Fruit fly (Drosophila melanogaster) whole organism, embryonic: Measurements from ENCODE around the gene CG7058.

Experiments
- Awh ChIP-seq: fragments of 200-800 bp; sonication (Bioruptor generic); IDR thresholded peaks from 2 replicates; pipeline ENCODE4, ENCODE4 v1.3.6; 2022; ENCODE audit warnings: missing biosample characterization, missing genetic modification characterization
- CG10321 ChIP-seq: fragments of 200-800 bp; sonication (Bioruptor generic); IDR thresholded peaks from 2 replicates; pipeline ENCODE4 v1.3.6; 2022; ENCODE audit warnings: missing biosample characterization, missing genetic modification characterization
- CG11085 ChIP-seq: fragments of 200-800 bp; sonication (Bioruptor generic); IDR thresholded peaks from 2 replicates; pipeline ENCODE4 v1.3.6; 2022; ENCODE audit warnings: missing biosample characterization, missing genetic modification characterization
- CG12236 ChIP-seq: fragments of 200-800 bp; sonication (Bioruptor generic); optimal IDR thresholded peaks from 2 replicates; lab custom pipeline; 2016; ENCODE audit warnings: missing biosample characterization, missing genetic modification characterization
- CG12942 ChIP-seq: fragments of 200-800 bp; sonication (Bioruptor generic); optimal IDR thresholded peaks from 3 replicates; lab custom pipeline; 2016; ENCODE audit warnings: missing biosample characterization, missing genetic modification characterization
- CG13424 ChIP-seq: fragments of 200-800 bp; sonication (Bioruptor generic); optimal IDR thresholded peaks from 2 replicates; lab custom pipeline; 2019; ENCODE audit warnings: missing biosample characterization, mild to moderate bottlenecking, missing genetic modification characterization, moderate library complexity
- CG13624 ChIP-seq: fragments of 200-800 bp; sonication (Bioruptor generic); optimal IDR thresholded peaks from 2 replicates; lab custom pipeline; 2016; ENCODE audit warnings: missing biosample characterization, missing genetic modification characterization
- CG15269 ChIP-seq: fragments of 200-800 bp; sonication (Bioruptor generic); optimal IDR thresholded peaks from 2 replicates; lab custom pipeline; 2018; ENCODE audit warnings: missing biosample characterization, mild to moderate bottlenecking, missing genetic modification characterization, moderate library complexity
- CG15696 ChIP-seq: fragments of 200-800 bp; sonication (Bioruptor generic); optimal IDR thresholded peaks from 2 replicates; lab custom pipeline; 2019; ENCODE audit warnings: missing biosample characterization, mild to moderate bottlenecking, missing genetic modification characterization, moderate library complexity
- CG2116 ChIP-seq: fragments of 200-800 bp; sonication (Bioruptor generic); optimal IDR thresholded peaks from 3 replicates; lab custom pipeline; 2018; ENCODE audit warnings: missing biosample characterization, mild to moderate bottlenecking, missing genetic modification characterization
- CG34376 ChIP-seq: fragments of 200-800 bp; sonication (Bioruptor generic); optimal IDR thresholded peaks from 2 replicates; lab custom pipeline; 2018; ENCODE audit warnings: missing biosample characterization, mild to moderate bottlenecking, missing genetic modification characterization
- CG5180 ChIP-seq: fragments of 200-800 bp; sonication (Bioruptor generic); optimal IDR thresholded peaks from 3 replicates; lab custom pipeline; 2017; ENCODE audit warnings: missing biosample characterization, missing genetic modification characterization, mild to moderate bottlenecking, moderate library complexity, missing genetic modification reagents
- CG6765 ChIP-seq: fragments of 200-800 bp; sonication (Bioruptor generic); optimal IDR thresholded peaks from 3 replicates; lab custom pipeline; 2017; ENCODE audit warnings: missing biosample characterization, mild to moderate bottlenecking, missing genetic modification characterization
- CG8089 ChIP-seq: fragments of 200-800 bp; sonication (Bioruptor generic); optimal IDR thresholded peaks from 3 replicates; lab custom pipeline; 2016; ENCODE audit warnings: missing biosample characterization, missing genetic modification characterization
- CG9797 ChIP-seq: fragments of 200-800 bp; sonication (Bioruptor generic); optimal IDR thresholded peaks from 3 replicates; lab custom pipeline; 2018; ENCODE audit warnings: missing biosample characterization, mild to moderate bottlenecking, missing genetic modification characterization
- D19A ChIP-seq: fragments of 200-800 bp; optimal IDR thresholded peaks from 3 replicates; lab custom pipeline; 2019; ENCODE audit warnings: missing biosample characterization, mild to moderate bottlenecking, missing genetic modification characterization, moderate library complexity
- Deaf1 ChIP-seq: fragments of 200-800 bp; optimal IDR thresholded peaks from 3 replicates; lab custom pipeline; 2019; ENCODE audit warnings: missing biosample characterization, mild to moderate bottlenecking, missing genetic modification characterization, moderate library complexity
- Doc2 ChIP-seq: fragments of 200-800 bp; sonication (Bioruptor generic); IDR thresholded peaks from 2 replicates; pipeline ENCODE4 v1.3.6; 2022; ENCODE audit warnings: missing biosample characterization, missing genetic modification characterization
- Doc3 ChIP-seq: fragments of 200-800 bp; sonication (Bioruptor generic); IDR thresholded peaks from 3 replicates; pipeline ENCODE4 v1.3.6; 2022; ENCODE audit warnings: missing biosample characterization, missing genetic modification characterization; ENCODE audit not compliant: partially characterized antibody
- Drgx ChIP-seq: fragments of 200-800 bp; sonication (Bioruptor generic); IDR thresholded peaks from 2 replicates; pipeline ENCODE4 v1.3.6; 2022; ENCODE audit warnings: missing biosample characterization, missing genetic modification characterization
- Elba2 ChIP-seq: fragments of 200-800 bp; sonication (Bioruptor generic); optimal IDR thresholded peaks from 3 replicates; lab custom pipeline; 2016; ENCODE audit warnings: missing biosample characterization, missing genetic modification characterization
- Ets97D ChIP-seq: fragments of 200-800 bp; sonication (Bioruptor generic); optimal IDR thresholded peaks from 3 replicates; lab custom pipeline; 2016; ENCODE audit warnings: missing biosample characterization, missing genetic modification characterization
- Gsc ChIP-seq: fragments of 200-800 bp; sonication (Bioruptor generic); IDR thresholded peaks from 2 replicates; pipeline ENCODE4 v1.3.6; 2022; ENCODE audit warnings: missing biosample characterization, missing genetic modification characterization
- Hand ChIP-seq: fragments of 200-800 bp; sonication (Bioruptor generic); optimal IDR thresholded peaks from 2 replicates; lab custom pipeline; 2017; ENCODE audit warnings: mild to moderate bottlenecking, missing biosample characterization, missing genetic modification reagents, missing genetic modification characterization
- Hmx ChIP-seq: fragments of 200-800 bp; sonication (Bioruptor generic); optimal IDR thresholded peaks from 2 replicates; lab custom pipeline; 2016; ENCODE audit warnings: missing biosample characterization, missing genetic modification characterization
- Max ChIP-seq: fragments of 200-800 bp; sonication (Bioruptor generic); optimal IDR thresholded peaks from 2 replicates; lab custom pipeline; 2016; ENCODE audit warnings: missing biosample characterization, mild to moderate bottlenecking, missing genetic modification characterization
- Med ChIP-seq: fragments of 200-800 bp; sonication (Bioruptor generic); peaks from one replicate; lab custom pipeline; 2016; ENCODE audit warnings: missing biosample characterization, missing genetic modification characterization, mild to moderate bottlenecking, inconsistent platforms, moderate library complexity
- Opbp ChIP-seq: fragments of 200-800 bp; sonication (Bioruptor generic); IDR thresholded peaks from 3 replicates; pipeline ENCODE4 v1.3.6; 2022; ENCODE audit warnings: missing biosample characterization, missing genetic modification characterization; ENCODE audit not compliant: partially characterized antibody
- PHDP ChIP-seq: fragments of 200-800 bp; sonication (Bioruptor generic); optimal IDR thresholded peaks from 3 replicates; lab custom pipeline; 2018; ENCODE audit warnings: missing biosample characterization, mild to moderate bottlenecking, missing genetic modification characterization, moderate library complexity
- Pdp1 ChIP-seq, 2 experiments: fragments of 200-800 bp; sonication (Bioruptor generic); optimal IDR thresholded peaks; 3 replicates each; lab custom pipeline; 2016; ENCODE audit warnings: missing biosample characterization in 2 of 2, missing genetic modification characterization in 2 of 2, mild to moderate bottlenecking in 1 of 2, moderate library complexity in 1 of 2
- Sin3A ChIP-seq: fragments of >200 bp; optimal IDR thresholded peaks from 2 replicates; lab custom pipeline; 2018
- ab ChIP-seq: fragments of 200-800 bp; sonication (Bioruptor generic); optimal IDR thresholded peaks from 2 replicates; lab custom pipeline; 2016; ENCODE audit warnings: missing biosample characterization, missing genetic modification characterization
- amos ChIP-seq: fragments of 200-800 bp; sonication (Bioruptor generic); IDR thresholded peaks from 2 replicates; pipeline ENCODE4 v1.3.6; 2022; ENCODE audit warnings: missing biosample characterization, missing genetic modification characterization; ENCODE audit not compliant: partially characterized antibody
- ato ChIP-seq: fragments of 200-800 bp; sonication (Bioruptor generic); IDR thresholded peaks from 2 replicates; pipeline ENCODE4 v1.3.6; 2022; ENCODE audit warnings: missing biosample characterization, missing genetic modification characterization; ENCODE audit not compliant: partially characterized antibody
- bowl ChIP-seq: fragments of 200-800 bp; sonication (Bioruptor generic); IDR thresholded peaks from 2 replicates; pipeline ENCODE4 v1.3.6; 2022; ENCODE audit warnings: missing biosample characterization, missing genetic modification characterization
- br ChIP-seq: fragments of >200 bp; optimal IDR thresholded peaks from 2 replicates; lab custom pipeline; 2017
- chif ChIP-seq, 2 experiments: fragments of 200-800 bp; sonication (Bioruptor generic); optimal IDR thresholded peaks; 3 replicates each; lab custom pipeline; 2016; ENCODE audit warnings: missing biosample characterization in 2 of 2, missing genetic modification characterization in 2 of 2
- chinmo ChIP-seq: fragments of 200-800 bp; sonication (Bioruptor generic); IDR thresholded peaks from 4 replicates; pipeline ENCODE4 v1.3.6; 2022; ENCODE audit warnings: missing biosample characterization, missing genetic modification characterization; ENCODE audit not compliant: partially characterized antibody
- da ChIP-seq: fragments of 200-800 bp; sonication (Bioruptor generic); optimal IDR thresholded peaks from 2 replicates; lab custom pipeline; 2016; ENCODE audit warnings: missing biosample characterization, missing genetic modification characterization
- fd3F ChIP-seq: fragments of 200-800 bp; sonication (Bioruptor generic); optimal IDR thresholded peaks from 2 replicates; lab custom pipeline; 2018; ENCODE audit warnings: missing biosample characterization, mild to moderate bottlenecking, missing genetic modification characterization, moderate library complexity
- gcm2 ChIP-seq: fragments of 200-800 bp; sonication (Bioruptor generic); optimal IDR thresholded peaks from 2 replicates; lab custom pipeline; 2016; ENCODE audit warnings: missing biosample characterization, missing genetic modification characterization
- hth ChIP-seq: fragments of >200 bp; optimal IDR thresholded peaks from 2 replicates; lab custom pipeline; 2017; ENCODE audit warnings: inconsistent platforms
- kni ChIP-seq: fragments of 200-800 bp; sonication (Bioruptor generic); optimal IDR thresholded peaks from 3 replicates; lab custom pipeline; 2017; ENCODE audit warnings: mild to moderate bottlenecking, missing biosample characterization, missing genetic modification reagents, missing genetic modification characterization
- mam ChIP-seq: fragments of 200-800 bp; sonication (Bioruptor generic); optimal IDR thresholded peaks from 3 replicates; lab custom pipeline; 2016; ENCODE audit warnings: missing biosample characterization, missing genetic modification characterization
- nau ChIP-seq: fragments of 200-800 bp; sonication (Bioruptor generic); optimal IDR thresholded peaks from 3 replicates; lab custom pipeline; 2017; ENCODE audit warnings: missing biosample characterization, mild to moderate bottlenecking, missing genetic modification characterization, missing genetic modification reagents
- ranshi ChIP-seq: fragments of 200-800 bp; sonication (Bioruptor generic); IDR thresholded peaks from 2 replicates; pipeline ENCODE4 v1.3.6; 2022; ENCODE audit warnings: missing biosample characterization, missing genetic modification characterization
- sc ChIP-seq, 3 experiments: fragments of >200 bp in 2 of 3; fragments of 200-800 bp in 1 of 3; sonication (Bioruptor generic) in 1 of 3; optimal IDR thresholded peaks; 2 replicates in 2 of 3; 3 replicates in 1 of 3; lab custom pipeline; 2017; ENCODE audit warnings: mild to moderate bottlenecking in 1 of 3, missing biosample characterization in 1 of 3, missing genetic modification characterization in 1 of 3, missing genetic modification reagents in 1 of 3
- sens-2 ChIP-seq: fragments of 200-800 bp; sonication (Bioruptor generic); IDR thresholded peaks from 2 replicates; pipeline ENCODE4 v1.3.6; 2022; ENCODE audit warnings: missing biosample characterization, missing genetic modification characterization
- sim ChIP-seq: fragments of 200-800 bp; sonication (Bioruptor generic); IDR thresholded peaks from 2 replicates; pipeline ENCODE4 v1.3.6; 2022; ENCODE audit warnings: missing biosample characterization, missing genetic modification characterization
- tio ChIP-seq: fragments of 200-800 bp; sonication (Bioruptor generic); optimal IDR thresholded peaks from 2 replicates; lab custom pipeline; 2017; ENCODE audit warnings: missing biosample characterization, missing genetic modification characterization, inconsistent platforms
- unpg ChIP-seq: fragments of 200-800 bp; sonication (Bioruptor generic); optimal IDR thresholded peaks from 3 replicates; lab custom pipeline; 2018; ENCODE audit warnings: missing biosample characterization, mild to moderate bottlenecking, missing genetic modification characterization, moderate library complexity
- yki ChIP-seq: fragments of >200 bp; optimal IDR thresholded peaks from 3 replicates; lab custom pipeline; 2018

CG7058 gene

dm6 chrX:18857916-18858315 lies 51.4 kb downstream of the CG7058 start, which contains the start of gene Usp39:
Gene Usp39, plus strand, starts transcription at chrX:18858203.
- peak; percentile 33 for TF ChIP-seq unpg (GFP tag; lab: Kevin White, UChicago)
- no peak for TF ChIP-seq da (GFP tag; lab: Kevin White, UChicago)
- TF ChIP-seq amos, result peak; percentile 63
- no peak for TF ChIP-seq sens-2 (GFP tag; lab: Robert Waterston, UW)
- no peak for TF ChIP-seq Hand (GFP tag; lab: Kevin White, UChicago)
- no peak for TF ChIP-seq hth (lab: Kevin White, UChicago)
- 0 out of 3 replicates have a peak, but pooled peaks have one; percentile 24 for TF ChIP-seq Doc3
- TF ChIP-seq Gsc (GFP tag; lab: Robert Waterston, UW), result no peak
- no peak for TF ChIP-seq nau (GFP tag; lab: Kevin White, UChicago)
- no peak for TF ChIP-seq ranshi (GFP tag; lab: Robert Waterston, UW)
- TF ChIP-seq CG6765, result no peak
- no peak for TF ChIP-seq CG12236 (GFP tag; lab: Kevin White, UChicago)
- no peak for TF ChIP-seq Drgx (GFP tag; lab: Robert Waterston, UW)
- no peak for TF ChIP-seq CG5180 (GFP tag; lab: Kevin White, UChicago)
- no peak for TF ChIP-seq sim (GFP tag; lab: Robert Waterston, UW)
- no peak for TF ChIP-seq CG9797 (GFP tag; lab: Kevin White, UChicago)
- TF ChIP-seq gcm2 (GFP tag; lab: Kevin White, UChicago), result no peak
- no peak for TF ChIP-seq CG13624 (GFP tag; lab: Kevin White, UChicago)
- no peak for TF ChIP-seq Awh
- no peak for TF ChIP-seq sc (optimal IDR thresholded peaks at IDR 0.05; lab: Kevin White, UChicago)
- TF ChIP-seq sc (GFP tag; optimal IDR thresholded peaks at IDR 0.05; lab: Kevin White, UChicago), result no peak
- TF ChIP-seq CG10321 (GFP tag; lab: Robert Waterston, UW), result no peak
- no peak for TF ChIP-seq Deaf1 (tag; lab: Kevin White, UChicago)
- no peak for TF ChIP-seq D19A
- TF ChIP-seq CG2116 (GFP tag; lab: Kevin White, UChicago), result peak; percentile 53
- no peak for TF ChIP-seq tio
- TF ChIP-seq CG34376 (GFP tag; lab: Kevin White, UChicago), result no peak
- no peak for TF ChIP-seq Hmx (GFP tag; lab: Kevin White, UChicago)
- no peak for TF ChIP-seq CG11085 (GFP tag; lab: Robert Waterston, UW)
- TF ChIP-seq CG13424 (tag; lab: Kevin White, UChicago), result peak; percentile 38
- no peak for TF ChIP-seq br (lab: Kevin White, UChicago)
- TF ChIP-seq bowl, result no peak
- TF ChIP-seq Elba2 (GFP tag; lab: Kevin White, UChicago), result no peak
- no peak for TF ChIP-seq Max (GFP tag; lab: Kevin White, UChicago)
- no peak for TF ChIP-seq CG15269
- no peak for TF ChIP-seq CG8089 (GFP tag; lab: Kevin White, UChicago)
- no peak for TF ChIP-seq yki (lab: Kevin White, UChicago)
- 0 out of 3 replicates have a peak, but pooled peaks have one; percentile 21 for TF ChIP-seq Opbp (GFP tag; lab: Robert Waterston, UW)
- peak in 1 of 2 experiments; percentile 2 for TF ChIP-seq Pdp1 (GFP tag; optimal IDR thresholded peaks at IDR 0.05; lab: Kevin White, UChicago)
- TF ChIP-seq Med (GFP tag; lab: Kevin White, UChicago), result no peak
- TF ChIP-seq mam, result peak; percentile 22
- TF ChIP-seq ab (GFP tag; lab: Kevin White, UChicago), result no peak
- no peak for TF ChIP-seq Sin3A (lab: Kevin White, UChicago)
- no peak for TF ChIP-seq chinmo (GFP tag; lab: Robert Waterston, UW)
- no peak for TF ChIP-seq fd3F (GFP tag; lab: Kevin White, UChicago)
- no peak for TF ChIP-seq Doc2 (GFP tag; lab: Robert Waterston, UW)
- TF ChIP-seq chif (GFP tag; optimal IDR thresholded peaks at IDR 0.05; lab: Kevin White, UChicago), result no peak
- TF ChIP-seq kni (GFP tag; lab: Kevin White, UChicago), result no peak
- peak; percentile 25; the same call in 1 of the 2 replicates for TF ChIP-seq ato (GFP tag; lab: Robert Waterston, UW)
- no peak for TF ChIP-seq CG15696 (tag; lab: Kevin White, UChicago)
- no peak for TF ChIP-seq CG12942
- TF ChIP-seq Ets97D (GFP tag; lab: Kevin White, UChicago), result no peak
- peak; percentile 17 for TF ChIP-seq PHDP (tag; lab: Kevin White, UChicago)
